Worm (Caenorhabditis elegans) whole organism, L4 larva: ENCODE measurements around the gene F57G12.2.

Experiments
- D1046.2 ChIP-seq: fragments of 200-800 bp; sonication (Bioruptor generic); IDR thresholded peaks from 2 replicates; pipeline ENCODE4 v1.3.6; 2022; ENCODE audit warnings: missing genetic modification characterization, missing compliant biosample characterization
- F10B5.3 ChIP-seq: sonication (generic microtip); optimal IDR thresholded peaks from 2 replicates; lab custom pipeline; 2016; ENCODE audit warnings: mild to moderate bottlenecking, missing genetic modification characterization, missing compliant biosample characterization
- F26F4.8 ChIP-seq: fragments of 200-800 bp; sonication (Bioruptor generic); conservative IDR thresholded peaks from 2 replicates; pipeline ENCODE4 v1.3.6; 2022; ENCODE audit warnings: missing genetic modification characterization, missing compliant biosample characterization
- F44E2.7 ChIP-seq: fragments of 200-800 bp; sonication (Bioruptor generic); IDR thresholded peaks from 2 replicates; pipeline ENCODE4 v2.1.2; 2022; ENCODE audit warnings: missing genetic modification characterization, missing compliant biosample characterization
- F49E8.2 ChIP-seq: sonication (generic microtip); optimal IDR thresholded peaks from 2 replicates; lab custom pipeline; 2016; ENCODE audit warnings: missing compliant biosample characterization, mild to moderate bottlenecking, missing genetic modification characterization, borderline replicate concordance
- T20F7.1 ChIP-seq: fragments of 200-800 bp; sonication (Bioruptor generic); optimal IDR thresholded peaks from 2 replicates; lab custom pipeline; 2018; ENCODE audit warnings: mild to moderate bottlenecking, missing genetic modification characterization, missing compliant biosample characterization
- Y48G9A.11 ChIP-seq: fragments of 200-800 bp; sonication (Bioruptor generic); IDR thresholded peaks from 2 replicates; pipeline ENCODE4 v1.3.6; 2022; ENCODE audit warnings: missing genetic modification reagents, missing genetic modification characterization, missing compliant biosample characterization
- ZK546.5 ChIP-seq, 2 experiments: sonication (generic microtip); optimal IDR thresholded peaks; 2 replicates each; lab custom pipeline; 2017; ENCODE audit warnings: missing biosample characterization in 2 of 2, missing genetic modification characterization in 2 of 2
- ceh-28 ChIP-seq: fragments of 150-350 bp; optimal IDR thresholded peaks from 2 replicates; lab custom pipeline; 2014; ENCODE audit warnings: missing biosample characterization, missing genetic modification reagents, missing genetic modification characterization
- ceh-44 ChIP-seq: fragments of 200-800 bp; sonication (Bioruptor generic); IDR thresholded peaks from 2 replicates; pipeline ENCODE4 v1.3.6; 2022; ENCODE audit warnings: missing genetic modification reagents, missing genetic modification characterization, missing compliant biosample characterization
- ceh-62 ChIP-seq: sonication (generic microtip); optimal IDR thresholded peaks from 2 replicates; lab custom pipeline; 2017; ENCODE audit warnings: missing biosample characterization, missing genetic modification characterization
- ceh-82 ChIP-seq: sonication (generic microtip); optimal IDR thresholded peaks from 2 replicates; lab custom pipeline; 2017; ENCODE audit warnings: missing biosample characterization, missing genetic modification characterization
- cey-2 ChIP-seq: sonication (generic microtip); optimal IDR thresholded peaks from 3 replicates; lab custom pipeline; 2017; ENCODE audit warnings: missing genetic modification characterization, mild to moderate bottlenecking, missing compliant biosample characterization, antibody characterized with exemption, borderline replicate concordance; ENCODE audit not compliant: insufficient read depth
- ctbp-1 ChIP-seq: fragments of 200-800 bp; sonication (Bioruptor generic); IDR thresholded peaks from 2 replicates; pipeline ENCODE4 v1.3.6; 2022; ENCODE audit warnings: missing genetic modification reagents, missing genetic modification characterization, missing compliant biosample characterization
- daf-16 ChIP-seq, 3 experiments: sonication (generic microtip); optimal IDR thresholded peaks; 2 replicates each; lab custom pipeline; 2016 to 2017; ENCODE audit warnings: missing genetic modification characterization in 3 of 3, missing genetic modification reagents in 3 of 3, mild to moderate bottlenecking in 2 of 3, missing compliant biosample characterization in 2 of 3, missing biosample characterization in 1 of 3, moderate library complexity in 1 of 3
- daf-19 ChIP-seq: fragments of 200-800 bp; sonication (Bioruptor generic); conservative IDR thresholded peaks from 2 replicates; pipeline ENCODE4 v1.3.6; 2022; ENCODE audit warnings: missing genetic modification characterization, missing compliant biosample characterization
- dmd-6 ChIP-seq: fragments of 200-800 bp; sonication (Bioruptor generic); IDR thresholded peaks from 2 replicates; pipeline ENCODE4 v1.3.6; 2022; ENCODE audit warnings: missing genetic modification reagents, missing genetic modification characterization, missing compliant biosample characterization
- dmd-9 ChIP-seq: fragments of 200-800 bp; sonication (Bioruptor generic); IDR thresholded peaks from 2 replicates; pipeline ENCODE4 v1.3.6; 2022; ENCODE audit warnings: missing genetic modification reagents, missing genetic modification characterization, missing compliant biosample characterization
- duxl-1 ChIP-seq: sonication (generic microtip); optimal IDR thresholded peaks from 2 replicates; lab custom pipeline; 2016; ENCODE audit warnings: mild to moderate bottlenecking, missing genetic modification characterization, moderate library complexity, missing compliant biosample characterization; ENCODE audit not compliant: poor library complexity
- dve-1 ChIP-seq: sonication (generic microtip); optimal IDR thresholded peaks from 2 replicates; lab custom pipeline; 2017; ENCODE audit warnings: antibody characterized with exemption, mild to moderate bottlenecking, missing genetic modification characterization, missing compliant biosample characterization; ENCODE audit not compliant: insufficient read depth
- egl-27 ChIP-seq: sonication (generic microtip); optimal IDR thresholded peaks from 3 replicates; lab custom pipeline; 2017; ENCODE audit warnings: missing biosample characterization, missing genetic modification reagents, missing genetic modification characterization
- egl-43 ChIP-seq: fragments of 200-800 bp; sonication (Bioruptor generic); IDR thresholded peaks from 2 replicates; pipeline ENCODE4 v1.3.6; 2022; ENCODE audit warnings: missing genetic modification reagents, missing genetic modification characterization, missing compliant biosample characterization
- fkh-10 ChIP-seq: fragments of 150-350 bp; optimal IDR thresholded peaks from 2 replicates; lab custom pipeline; 2014; ENCODE audit warnings: missing biosample characterization, missing genetic modification reagents, missing genetic modification characterization
- hlh-11 ChIP-seq: fragments of 200-800 bp; sonication (Bioruptor generic); optimal IDR thresholded peaks from 2 replicates; lab custom pipeline; 2018; ENCODE audit warnings: mild to moderate bottlenecking, missing genetic modification characterization, missing compliant biosample characterization
- lin-1 ChIP-seq: fragments of 200-800 bp; sonication (Bioruptor generic); IDR thresholded peaks from 2 replicates; pipeline ENCODE4 v1.3.6; 2022; ENCODE audit warnings: missing genetic modification reagents, missing genetic modification characterization, missing compliant biosample characterization
- lin-15B ChIP-seq: fragments of 150-350 bp; sonication (generic microtip); optimal IDR thresholded peaks from 3 replicates; lab custom pipeline; 2014; ENCODE audit warnings: missing biosample characterization, missing genetic modification characterization
- lin-38 ChIP-seq: fragments of 200-800 bp; sonication (Bioruptor generic); IDR thresholded peaks from 2 replicates; pipeline ENCODE4 v1.3.6; 2022; ENCODE audit warnings: missing genetic modification reagents, missing genetic modification characterization, missing compliant biosample characterization
- madf-9 ChIP-seq: fragments of 200-800 bp; sonication (Bioruptor generic); conservative IDR thresholded peaks from 2 replicates; pipeline ENCODE4 v1.3.6; 2022; ENCODE audit warnings: missing genetic modification reagents, missing genetic modification characterization, missing compliant biosample characterization
- mdl-1 ChIP-seq, 2 experiments: fragments of 150-350 bp in 1 of 2; sonication (generic microtip) in 1 of 2; optimal IDR thresholded peaks; 2 replicates each; lab custom pipeline; 2014 to 2017; ENCODE audit warnings: missing biosample characterization in 2 of 2, missing genetic modification characterization in 2 of 2
- mep-1 ChIP-seq: fragments of 150-350 bp; sonication (generic microtip); optimal IDR thresholded peaks from 3 replicates; lab custom pipeline; 2014; ENCODE audit warnings: missing biosample characterization, missing genetic modification characterization
- mes-2 ChIP-seq: sonication (generic microtip); optimal IDR thresholded peaks from 2 replicates; lab custom pipeline; 2016; ENCODE audit warnings: missing genotype, mild to moderate bottlenecking, missing genetic modification characterization, missing compliant biosample characterization; ENCODE audit not compliant: poor library complexity, severe bottlenecking
- nhr-111 ChIP-seq: fragments of 200-800 bp; sonication (Bioruptor generic); optimal IDR thresholded peaks from 2 replicates; lab custom pipeline; 2018; ENCODE audit warnings: mild to moderate bottlenecking, missing genetic modification characterization, missing compliant biosample characterization
- nhr-25 ChIP-seq: sonication (generic microtip); optimal IDR thresholded peaks from 2 replicates; lab custom pipeline; 2017; ENCODE audit warnings: missing genetic modification characterization, mild to moderate bottlenecking, missing compliant biosample characterization, antibody characterized with exemption, moderate library complexity, borderline replicate concordance; ENCODE audit not compliant: insufficient read depth
- nhr-48 ChIP-seq: sonication (generic microtip); optimal IDR thresholded peaks from 2 replicates; lab custom pipeline; 2016; ENCODE audit warnings: mild to moderate bottlenecking, missing genetic modification characterization, missing compliant biosample characterization
- pha-4 ChIP-seq, 2 experiments: fragments of 150-350 bp in 1 of 2; fragments of 200-800 bp in 1 of 2; sonication (Bioruptor generic) in 1 of 2; IDR thresholded peaks in 1 of 2; optimal IDR thresholded peaks in 1 of 2; 2 replicates each; pipeline versions ENCODE4 v1.3.6 to Lab custom; 2014 to 2022; ENCODE audit warnings: missing genetic modification characterization in 2 of 2, missing genetic modification reagents in 2 of 2, missing biosample characterization in 1 of 2, missing compliant biosample characterization in 1 of 2
- pqm-1 ChIP-seq: sonication (generic microtip); optimal IDR thresholded peaks from 2 replicates; lab custom pipeline; 2017; ENCODE audit warnings: missing biosample characterization, missing genetic modification characterization
- rbr-2 ChIP-seq: sonication (generic microtip); optimal IDR thresholded peaks from 2 replicates; lab custom pipeline; 2016; ENCODE audit warnings: missing genotype, missing genetic modification characterization, missing compliant biosample characterization
- saeg-2 ChIP-seq: fragments of 200-800 bp; sonication (Bioruptor generic); IDR thresholded peaks from 2 replicates; pipeline ENCODE4 v1.3.6; 2022; ENCODE audit warnings: missing genetic modification reagents, missing genetic modification characterization, missing compliant biosample characterization
- tra-1 ChIP-seq: fragments of 200-800 bp; sonication (Bioruptor generic); IDR thresholded peaks from 2 replicates; pipeline ENCODE4 v1.3.6; 2022; ENCODE audit warnings: missing genetic modification reagents, missing genetic modification characterization, missing compliant biosample characterization
- unc-62 ChIP-seq, 3 experiments: fragments of 150-350 bp in 1 of 3; sonication (generic microtip); optimal IDR thresholded peaks in 2 of 3; peaks in 1 of 3; 1 replicate in 1 of 3; 2 replicates in 2 of 3; lab custom pipeline; 2014 to 2017; ENCODE audit warnings: missing biosample characterization in 3 of 3, missing genetic modification characterization in 3 of 3, missing genetic modification reagents in 3 of 3, missing genotype in 1 of 3

F57G12.2 gene

DNA sequence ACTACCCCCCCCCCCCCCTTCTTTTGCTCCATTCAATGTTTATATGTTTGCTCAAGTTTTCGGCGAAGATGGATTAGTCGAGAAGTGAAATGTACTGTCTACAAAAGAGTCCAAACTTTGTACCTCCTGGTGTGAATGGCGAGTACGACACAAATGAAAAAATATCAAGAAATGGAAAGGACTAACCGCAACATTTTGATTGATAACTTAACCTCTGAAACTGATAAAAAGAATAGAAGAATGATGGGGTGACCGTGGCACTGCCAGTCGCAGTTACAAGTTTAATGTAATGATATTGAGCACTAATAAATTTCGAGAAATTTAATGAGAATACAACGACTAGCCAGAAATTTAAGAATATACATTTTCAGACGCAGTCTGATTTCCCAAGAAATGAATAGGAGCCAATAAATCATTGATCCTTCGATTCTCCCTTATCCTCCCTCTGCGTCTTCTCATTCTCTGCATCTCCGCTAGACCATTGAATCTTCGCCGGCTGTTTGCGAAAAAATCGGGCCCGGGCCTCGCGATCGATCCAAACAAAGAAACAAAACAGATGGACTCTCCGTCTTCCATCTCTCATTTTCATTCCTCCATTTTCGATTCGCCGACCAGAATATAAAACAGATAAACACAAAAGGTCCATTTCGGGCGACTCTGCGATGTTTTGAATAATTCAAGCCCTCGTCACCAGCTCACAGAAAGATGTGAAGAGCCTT, 15.0 kb upstream of the F57G12.2 start (continued):
- TF ChIP-seq ceh-44 (GFP tag; lab: Robert Waterston, UW) (no peak), ceh-82 (no peak), dve-1 (tag; lab: Kevin White, UChicago) (peak; percentile 19), ceh-28 (tag; lab: Kevin White, UChicago) (no peak)
- TF ChIP-seq, all 104 proteins: peak for 8

DNA sequence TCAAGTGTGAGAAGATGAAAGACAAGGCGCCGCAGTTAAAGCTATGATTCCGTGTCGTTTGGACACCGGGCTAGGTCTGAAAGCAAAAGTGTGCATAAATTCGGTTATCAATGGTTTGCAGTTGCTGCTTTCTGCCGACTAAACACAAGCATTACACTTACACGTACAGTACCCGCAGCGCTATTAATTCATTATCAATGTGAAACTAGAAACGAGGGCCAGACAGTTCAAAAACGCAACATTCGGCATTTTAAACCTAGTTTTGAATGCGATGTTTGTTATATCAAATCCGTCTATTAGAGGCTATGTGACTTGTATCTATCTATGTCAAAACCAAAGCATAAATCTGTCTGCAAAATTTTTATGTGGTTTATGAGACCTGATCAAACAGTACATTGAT, 14.1 kb upstream of the F57G12.2 start:
- no peak for TF ChIP-seq rbr-2
- TF ChIP-seq ZK546.5 (tag; optimal IDR thresholded peaks at IDR 0.05; lab: Kevin White, UChicago), result no peak
- TF ChIP-seq dmd-6 (GFP tag; lab: Robert Waterston, UW), result peak; percentile 50
- no peak for TF ChIP-seq daf-16 (GFP tag; optimal IDR thresholded peaks at IDR 0.05; lab: Kevin White, UChicago)
- peak; percentile 3 for TF ChIP-seq daf-16 (tag; optimal IDR thresholded peaks at IDR 0.05; lab: Kevin White, UChicago)
- peak; percentile 51 for TF ChIP-seq pqm-1 (tag; lab: Kevin White, UChicago)
- TF ChIP-seq Y48G9A.11 (GFP tag; lab: Robert Waterston, UW), result no peak

DNA sequence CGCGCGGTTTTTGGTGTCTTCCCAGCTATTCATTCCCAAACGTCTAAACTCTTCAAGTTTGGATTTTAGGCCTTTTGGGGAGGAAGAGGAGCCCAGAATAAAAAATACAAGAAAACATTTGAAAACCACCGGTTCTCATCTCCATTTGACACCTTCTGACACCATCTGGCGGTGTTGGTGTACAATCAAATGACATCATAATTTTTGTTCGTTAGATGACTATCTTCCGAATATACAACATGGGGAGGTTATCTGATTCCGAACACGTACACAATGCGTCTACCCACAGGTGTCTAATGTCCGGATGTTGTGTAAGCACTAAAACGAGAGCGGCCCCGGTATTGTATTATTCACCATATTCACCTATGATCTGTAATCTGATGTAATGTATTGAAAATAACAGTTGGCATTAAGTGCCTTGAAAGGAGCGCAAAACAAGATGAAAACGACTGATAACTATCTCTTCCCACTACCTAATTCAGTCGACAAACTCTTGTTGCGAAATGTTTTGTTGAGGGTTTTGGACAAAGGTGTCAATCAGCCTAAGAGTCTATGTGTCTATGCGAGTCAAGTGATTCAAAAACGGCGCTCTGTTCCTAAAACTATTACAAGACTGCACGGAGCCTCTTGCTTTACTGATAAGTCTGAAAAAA, 12.8 kb upstream of the F57G12.2 start:
- TF ChIP-seq duxl-1 (no peak), lin-1 (GFP tag; lab: Robert Waterston, UW) (peak; percentile 62; the same call in 1 of the 2 replicates), lin-38 (GFP tag; lab: Robert Waterston, UW) (no peak), D1046.2 (GFP tag; lab: Robert Waterston, UW) (no peak), nhr-111 (GFP tag; lab: Kevin White, UChicago) (no peak), daf-19 (GFP tag; lab: Robert Waterston, UW) (no peak), nhr-48 (peak; percentile 93), unc-62 (GFP tag; optimal IDR thresholded peaks at IDR 0.05 in 1 of 2; lab: Kevin White, UChicago) (no peak), unc-62 (tag; optimal IDR thresholded peaks at IDR 0.05; lab: Kevin White, UChicago) (no peak), egl-27 (tag; lab: Kevin White, UChicago) (no peak), pha-4 (GFP tag; IDR thresholded peaks at IDR 0.05; lab: Robert Waterston, UW) (peak; percentile 37; the same call in 1 of the 2 replicates), pha-4 (tag; optimal IDR thresholded peaks at IDR 0.05; lab: Kevin White, UChicago) (no peak), F49E8.2 (no peak), cey-2 (tag; lab: Kevin White, UChicago) (no peak), ctbp-1 (no peak), F26F4.8 (GFP tag; lab: Robert Waterston, UW) (no peak), fkh-10 (GFP tag; lab: Kevin White, UChicago) (no peak), egl-43 (GFP tag; lab: Robert Waterston, UW) (no peak), ceh-62 (tag; lab: Kevin White, UChicago) (no peak), hlh-11 (tag; lab: Kevin White, UChicago) (peak; percentile 91), saeg-2 (GFP tag; lab: Robert Waterston, UW) (no peak), lin-15B (tag; lab: Kevin White, UChicago) (no peak), mes-2 (tag; lab: Kevin White, UChicago) (peak; percentile 46), mep-1 (peak; percentile 49), dmd-9 (GFP tag; lab: Robert Waterston, UW) (no peak), rbr-2 (no peak), nhr-25 (tag; lab: Kevin White, UChicago) (no peak), mdl-1 (tag; optimal IDR thresholded peaks at IDR 0.05; lab: Kevin White, UChicago) (peak in 1 of 2 experiments; percentile 11), pqm-1 (tag; lab: Kevin White, UChicago) (peak; percentile 88), tra-1 (GFP tag; lab: Robert Waterston, UW) (peak; percentile 75; the same call in 1 of the 2 replicates), daf-16 (GFP tag; optimal IDR thresholded peaks at IDR 0.05; lab: Kevin White, UChicago) (peak in 1 of 2 experiments; percentile 67), daf-16 (tag; optimal IDR thresholded peaks at IDR 0.05; lab: Kevin White, UChicago) (peak; percentile 98), dmd-6 (GFP tag; lab: Robert Waterston, UW) (peak; percentile 96), F44E2.7 (GFP tag; lab: Robert Waterston, UW) (no peak), T20F7.1 (peak; percentile 23), madf-9 (GFP tag; lab: Robert Waterston, UW) (no peak), F10B5.3 (tag; lab: Kevin White, UChicago) (no peak), ceh-44 (GFP tag; lab: Robert Waterston, UW) (no peak)
